Worm (Caenorhabditis elegans): ENCODE results near the gene urb-1.
A peak's percentile ranks its signal among the peaks of the same experiment; 100 is the strongest.

DNA sequence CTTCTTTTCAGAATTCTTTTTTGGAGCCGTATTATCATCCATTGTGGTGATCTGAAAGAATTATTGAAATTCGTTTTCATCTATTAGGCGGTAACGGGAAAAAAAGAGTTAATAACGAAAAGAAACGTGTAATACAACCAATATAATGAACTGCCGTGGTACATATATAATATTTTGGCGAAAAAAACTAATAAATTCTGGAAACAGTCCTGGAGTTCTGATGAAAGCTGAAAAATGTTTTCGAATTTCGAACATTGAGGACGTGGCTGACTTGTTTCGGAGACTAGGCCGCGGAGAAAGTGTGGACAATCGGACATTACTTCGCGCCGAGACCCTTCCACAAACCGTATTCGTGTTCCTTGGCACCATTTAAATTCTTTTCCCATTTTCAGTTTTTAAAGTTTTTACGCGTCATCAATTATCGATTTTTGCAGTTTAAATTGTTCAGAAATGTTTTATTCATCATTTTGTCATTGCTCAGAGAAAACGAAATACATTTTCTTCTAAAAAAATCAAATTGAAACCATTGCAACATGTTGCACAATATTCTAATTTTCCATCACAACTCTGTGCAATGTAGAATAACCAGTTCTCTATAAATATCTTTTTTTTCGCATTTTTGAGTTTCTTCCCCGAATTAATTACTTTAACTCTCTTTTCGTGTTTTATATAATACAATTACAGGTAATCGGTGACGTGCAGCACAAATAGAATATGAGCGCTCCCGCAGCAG is 9.7 kb upstream of the urb-1 start, which contains the start of the genes gad-1 and erfa-1:
- TF ChIP-seq pqm-1 (tag; optimal IDR thresholded peaks at IDR 0.05) (no peak), ceh-19 (GFP tag; optimal IDR thresholded peaks at IDR 0.05) (no peak), fax-1 (tag; optimal IDR thresholded peaks at IDR 0.05) (no peak), pha-4 (tag; optimal IDR thresholded peaks at IDR 0.05) (no peak), fkh-10 (GFP tag; optimal IDR thresholded peaks at IDR 0.05) (no peak), F13H6.1 (tag; optimal IDR thresholded peaks at IDR 0.05) (no peak), ceh-2 (tag; optimal IDR thresholded peaks at IDR 0.05) (peak; percentile 67), ama-1 (optimal IDR thresholded peaks at IDR 0.05) (no peak), dve-1 (tag; optimal IDR thresholded peaks at IDR 0.05) (no peak), gmeb-2 (tag; optimal IDR thresholded peaks at IDR 0.05) (no peak), ceh-9 (tag; optimal IDR thresholded peaks at IDR 0.05) (no peak), sox-4 (tag; optimal IDR thresholded peaks at IDR 0.05) (no peak), ceh-30 (tag; optimal IDR thresholded peaks at IDR 0.05) (no peak)
